Worm (Caenorhabditis elegans) whole organism, mixed stage, embryonic: Measurements from ENCODE around the gene T28A8.6.

Experiments
- M03D4.4 ChIP-seq: sonication (generic microtip); optimal IDR thresholded peaks from 2 replicates; lab custom pipeline; 2017; ENCODE audit warnings: mild to moderate bottlenecking, missing genetic modification characterization, missing compliant biosample characterization
- bed-3 ChIP-seq: fragments of 200-800 bp; sonication (Bioruptor generic); optimal IDR thresholded peaks from 3 replicates; lab custom pipeline; 2018; ENCODE audit warnings: mild to moderate bottlenecking, missing genetic modification characterization, moderate library complexity, missing compliant biosample characterization
- ceh-39 ChIP-seq: fragments of 150-350 bp; optimal IDR thresholded peaks from 2 replicates; lab custom pipeline; 2014; ENCODE audit warnings: missing biosample characterization, missing genetic modification characterization
- ceh-83 ChIP-seq: fragments of 200-800 bp; sonication (Bioruptor generic); optimal IDR thresholded peaks from 2 replicates; lab custom pipeline; 2018; ENCODE audit warnings: mild to moderate bottlenecking, missing genetic modification characterization, missing compliant biosample characterization
- ces-1 ChIP-seq: fragments of 150-350 bp; optimal IDR thresholded peaks from 2 replicates; lab custom pipeline; 2014; ENCODE audit warnings: missing biosample characterization, missing genetic modification reagents, missing genetic modification characterization
- cnd-1 ChIP-seq: fragments of 200-800 bp; sonication (Bioruptor generic); optimal IDR thresholded peaks from 2 replicates; lab custom pipeline; 2018; ENCODE audit warnings: mild to moderate bottlenecking, missing genetic modification characterization, missing compliant biosample characterization
- drap-1 ChIP-seq: fragments of 200-800 bp; sonication (Bioruptor generic); optimal IDR thresholded peaks from 3 replicates; lab custom pipeline; 2018; ENCODE audit warnings: mild to moderate bottlenecking, missing genetic modification characterization, missing compliant biosample characterization
- elt-1 ChIP-seq: sonication (generic microtip); optimal IDR thresholded peaks from 2 replicates; lab custom pipeline; 2017; ENCODE audit warnings: missing genetic modification characterization, mild to moderate bottlenecking, missing compliant biosample characterization, antibody characterized with exemption, moderate library complexity, borderline replicate concordance; ENCODE audit not compliant: insufficient read depth
- elt-3 ChIP-seq: fragments of 150-350 bp; optimal IDR thresholded peaks from 2 replicates; lab custom pipeline; 2014; ENCODE audit warnings: missing biosample characterization, missing genetic modification characterization
- flh-1 ChIP-seq: fragments of 200-800 bp; sonication (Bioruptor generic); optimal IDR thresholded peaks from 2 replicates; lab custom pipeline; 2018; ENCODE audit warnings: mild to moderate bottlenecking, missing genetic modification characterization, moderate library complexity, missing compliant biosample characterization
- ham-2 ChIP-seq: fragments of 200-800 bp; sonication (Bioruptor generic); optimal IDR thresholded peaks from 2 replicates; lab custom pipeline; 2018; ENCODE audit warnings: mild to moderate bottlenecking, missing genetic modification characterization, missing compliant biosample characterization
- hlh-1 ChIP-seq: fragments of 150-350 bp; optimal IDR thresholded peaks from 2 replicates; lab custom pipeline; 2014; ENCODE audit warnings: missing biosample characterization, missing genetic modification reagents, missing genetic modification characterization
- lin-13 ChIP-seq: fragments of 150-350 bp; optimal IDR thresholded peaks from 2 replicates; lab custom pipeline; 2014; ENCODE audit warnings: missing biosample characterization, missing genetic modification characterization
- lin-32 ChIP-seq: fragments of 200-800 bp; sonication (Bioruptor generic); optimal IDR thresholded peaks from 2 replicates; lab custom pipeline; 2018; ENCODE audit warnings: mild to moderate bottlenecking, missing genetic modification characterization, missing compliant biosample characterization
- lsy-2 ChIP-seq: fragments of 150-350 bp; optimal IDR thresholded peaks from 2 replicates; lab custom pipeline; 2014; ENCODE audit warnings: missing biosample characterization, missing genetic modification characterization
- mab-5 ChIP-seq: fragments of 150-350 bp; optimal IDR thresholded peaks from 2 replicates; lab custom pipeline; 2014; ENCODE audit warnings: missing biosample characterization, missing genetic modification characterization
- mep-1 ChIP-seq: fragments of 150-350 bp; optimal IDR thresholded peaks from 2 replicates; lab custom pipeline; 2017; ENCODE audit warnings: missing biosample characterization, missing genetic modification reagents, missing genetic modification characterization, inconsistent platforms
- mls-2 ChIP-seq: sonication (generic microtip); optimal IDR thresholded peaks from 2 replicates; lab custom pipeline; 2016; ENCODE audit warnings: mild to moderate bottlenecking, missing genetic modification characterization, moderate library complexity, missing compliant biosample characterization
- nhr-12 ChIP-seq: fragments of 150-350 bp; optimal IDR thresholded peaks from 2 replicates; lab custom pipeline; 2014; ENCODE audit warnings: missing biosample characterization, missing genetic modification characterization
- nhr-237 ChIP-seq: fragments of 150-350 bp; optimal IDR thresholded peaks from 2 replicates; lab custom pipeline; 2014; ENCODE audit warnings: missing biosample characterization, missing genetic modification characterization
- nhr-28 ChIP-seq: fragments of 150-350 bp; optimal IDR thresholded peaks from 2 replicates; lab custom pipeline; 2014; ENCODE audit warnings: missing biosample characterization, missing genetic modification characterization
- nhr-76 ChIP-seq: sonication (generic microtip); optimal IDR thresholded peaks from 2 replicates; lab custom pipeline; 2017; ENCODE audit warnings: missing biosample characterization, missing genetic modification characterization
- pha-4 ChIP-seq: fragments of 150-350 bp; optimal IDR thresholded peaks from 2 replicates; lab custom pipeline; 2018; ENCODE audit warnings: missing biosample characterization, missing genetic modification reagents, missing genetic modification characterization
- sem-2 ChIP-seq: fragments of 200-800 bp; sonication (Bioruptor generic); optimal IDR thresholded peaks from 2 replicates; lab custom pipeline; 2018; ENCODE audit warnings: mild to moderate bottlenecking, missing genetic modification characterization, missing compliant biosample characterization
- snpc-4 ChIP-seq: fragments of 150-350 bp; optimal IDR thresholded peaks from 2 replicates; lab custom pipeline; 2014; ENCODE audit warnings: missing biosample characterization, missing genetic modification characterization
- sptf-1 ChIP-seq: sonication (generic microtip); optimal IDR thresholded peaks from 2 replicates; lab custom pipeline; 2017; ENCODE audit warnings: mild to moderate bottlenecking, missing genetic modification characterization, moderate library complexity, missing compliant biosample characterization
- tbx-8 ChIP-seq: fragments of 200-800 bp; sonication (Bioruptor generic); optimal IDR thresholded peaks from 2 replicates; lab custom pipeline; 2018; ENCODE audit warnings: mild to moderate bottlenecking, missing genetic modification characterization, moderate library complexity, missing compliant biosample characterization
- unc-120 ChIP-seq: sonication (generic microtip); optimal IDR thresholded peaks from 2 replicates; lab custom pipeline; 2017; ENCODE audit warnings: missing genetic modification characterization, missing compliant biosample characterization; ENCODE audit not compliant: poor library complexity, severe bottlenecking
- unc-39 ChIP-seq: fragments of 150-350 bp; optimal IDR thresholded peaks from 2 replicates; lab custom pipeline; 2014; ENCODE audit warnings: missing biosample characterization, missing genetic modification characterization
- unc-62 ChIP-seq: fragments of 150-350 bp; optimal IDR thresholded peaks from 2 replicates; lab custom pipeline; 2014; ENCODE audit warnings: missing biosample characterization, missing genetic modification reagents, missing genetic modification characterization
- zip-8 ChIP-seq: fragments of 150-350 bp; optimal IDR thresholded peaks from 2 replicates; lab custom pipeline; 2014; ENCODE audit warnings: missing biosample characterization, missing genetic modification characterization
- ztf-11 ChIP-seq: fragments of 150-350 bp; optimal IDR thresholded peaks from 2 replicates; lab custom pipeline; 2014; ENCODE audit warnings: missing biosample characterization, missing genetic modification characterization

The T28A8.6 gene

ce11 chrIII:13544593-13544992, 45.6 kb downstream of the T28A8.6 start:
- TF ChIP-seq ceh-83 (GFP tag; lab: Kevin White, UChicago) (no peak), flh-1 (GFP tag; lab: Kevin White, UChicago) (no peak), nhr-28 (tag; lab: Kevin White, UChicago) (no peak), elt-1 (tag; lab: Kevin White, UChicago) (no peak), nhr-237 (tag; lab: Kevin White, UChicago) (no peak), bed-3 (GFP tag; lab: Kevin White, UChicago) (no peak), M03D4.4 (no peak), lin-13 (no peak), unc-39 (no peak), elt-3 (tag; lab: Kevin White, UChicago) (no peak), sptf-1 (tag; lab: Kevin White, UChicago) (no peak), ztf-11 (tag; lab: Kevin White, UChicago) (no peak), mep-1 (tag; lab: Kevin White, UChicago) (no peak), ham-2 (GFP tag; lab: Kevin White, UChicago) (no peak), zip-8 (tag; lab: Kevin White, UChicago) (no peak), mab-5 (tag; lab: Kevin White, UChicago) (no peak)

- TF ChIP-seq nhr-76 (tag; lab: Kevin White, UChicago) (no peak), nhr-28 (tag; lab: Kevin White, UChicago) (no peak), hlh-1 (tag; lab: Kevin White, UChicago) (no peak), mls-2 (tag; lab: Kevin White, UChicago) (no peak), zip-8 (tag; lab: Kevin White, UChicago) (no peak), tbx-8 (GFP tag; lab: Kevin White, UChicago) (no peak), snpc-4 (tag; lab: Kevin White, UChicago) (no peak), nhr-12 (no peak), pha-4 (no peak), lin-32 (GFP tag; lab: Kevin White, UChicago) (no peak), sem-2 (GFP tag; lab: Kevin White, UChicago) (no peak)
These were observed 47.5 kb downstream of the T28A8.6 start, which contains the start of gene Y76A2B.4 for ce11 chrIII:13546537-13546936. TSS of gene Y76A2B.4 (minus strand) at chrIII:13546777.

- TF ChIP-seq cnd-1 (tag; lab: Kevin White, UChicago) (no peak), ces-1 (peak; percentile 29), unc-120 (peak; percentile 8), unc-62 (GFP tag; lab: Kevin White, UChicago) (peak; percentile 94), nhr-76 (tag; lab: Kevin White, UChicago) (no peak), mab-5 (tag; lab: Kevin White, UChicago) (no peak), pha-4 (no peak), drap-1 (GFP tag; lab: Kevin White, UChicago) (no peak), ceh-39 (tag; lab: Kevin White, UChicago) (no peak), lsy-2 (tag; lab: Kevin White, UChicago) (no peak), lin-32 (GFP tag; lab: Kevin White, UChicago) (no peak), elt-3 (tag; lab: Kevin White, UChicago) (no peak), tbx-8 (GFP tag; lab: Kevin White, UChicago) (no peak), nhr-12 (no peak)
These were observed 50.0 kb downstream of the T28A8.6 start, which contains the start of gene mmad-1 for ce11 chrIII:13548982-13549381. TSS of gene mmad-1 (minus strand) at chrIII:13549005.

- TF ChIP-seq hlh-1 (tag; lab: Kevin White, UChicago) (peak; percentile 56), ceh-39 (tag; lab: Kevin White, UChicago) (no peak)
These were observed 51.0 kb downstream of the T28A8.6 start for ce11 chrIII:13549960-13550359.
